Fruit fly (Drosophila melanogaster): ENCODE results near the gene CG42371.

The CG42371 gene

dm6 chr2L:2217067-2217684, at the start of gene CG42371, which contains the start of the genes CG15386 and mio:
CG42371 (minus strand) TSS chr2L:2217246.
CG15386 (minus strand) TSS chr2L:2217246.
mio (plus strand) TSS chr2L:2217290.
- peak; percentile 18 for TF ChIP-seq Snoo (tag; optimal IDR thresholded peaks at IDR 0.05)
- TF ChIP-seq CG4496 (GFP tag; IDR thresholded peaks at IDR 0.05) = peak; percentile 53; the same call in 2 of the 3 replicates
- TF ChIP-seq CG15710 (tag; optimal IDR thresholded peaks at IDR 0.05) = peak; percentile 12
- no peak for TF ChIP-seq CG10348 (GFP tag; IDR thresholded peaks at IDR 0.05)
- no peak for TF ChIP-seq CG13204 (GFP tag; optimal IDR thresholded peaks at IDR 0.05)
- TF ChIP-seq CG14655 (GFP tag; optimal IDR thresholded peaks at IDR 0.05) = no peak
- TF ChIP-seq CG17806 (tag; optimal IDR thresholded peaks at IDR 0.05) = no peak
- TF ChIP-seq EcR (GFP tag; optimal IDR thresholded peaks at IDR 0.05) = peak; percentile 14
- TF ChIP-seq Pif1A (GFP tag; optimal IDR thresholded peaks at IDR 0.05) = no peak
- TF ChIP-seq Pif1B (GFP tag; optimal IDR thresholded peaks at IDR 0.05) = no peak
- TF ChIP-seq CG8159 (tag; optimal IDR thresholded peaks at IDR 0.05) = no peak
- TF ChIP-seq gl (tag; optimal IDR thresholded peaks at IDR 0.05) = peak; percentile 29
- TF ChIP-seq CG12605 (GFP tag; IDR thresholded peaks at IDR 0.05) = 0 out of 2 replicates have a peak, but pooled peaks have one; percentile 24

- TF ChIP-seq CG4496 (GFP tag; IDR thresholded peaks at IDR 0.05) = no peak
- TF ChIP-seq fd96Ca (GFP tag; IDR thresholded peaks at IDR 0.05) = no peak
- TF ChIP-seq Pif1A (GFP tag; optimal IDR thresholded peaks at IDR 0.05) = no peak
- no peak for TF ChIP-seq CG17806 (tag; optimal IDR thresholded peaks at IDR 0.05)
- TF ChIP-seq CG32121 (GFP tag; IDR thresholded peaks at IDR 0.05) = no peak
- TF ChIP-seq rn (GFP tag; IDR thresholded peaks at IDR 0.05) = no peak
- no peak for TF ChIP-seq Snoo (tag; optimal IDR thresholded peaks at IDR 0.05)
- TF ChIP-seq CG8301 (tag; optimal IDR thresholded peaks at IDR 0.05) = no peak
- no peak for TF ChIP-seq CG34367 (tag; optimal IDR thresholded peaks at IDR 0.05)
- TF ChIP-seq CG13204 (GFP tag; optimal IDR thresholded peaks at IDR 0.05) = no peak
Observed at dm6 chr2L:2265221-2265620, 48.2 kb upstream of the CG42371 start, which contains the start of gene CG34049. CG34049 (minus strand) TSS chr2L:2265321.

dm6 chr2L:2263142-2263541, 46.1 kb upstream of the CG42371 start, which contains the start of gene CG4270:
CG4270 (plus strand) TSS chr2L:2263442.
- TF ChIP-seq CG17806 (tag; optimal IDR thresholded peaks at IDR 0.05) (no peak), rn (GFP tag; IDR thresholded peaks at IDR 0.05) (no peak), Snoo (tag; optimal IDR thresholded peaks at IDR 0.05) (no peak), EcR (GFP tag; optimal IDR thresholded peaks at IDR 0.05) (no peak), CG13204 (GFP tag; optimal IDR thresholded peaks at IDR 0.05) (no peak), CG4496 (GFP tag; IDR thresholded peaks at IDR 0.05) (no peak), CG12605 (GFP tag; IDR thresholded peaks at IDR 0.05) (no peak), fd96Ca (GFP tag; IDR thresholded peaks at IDR 0.05) (no peak), Pif1A (GFP tag; optimal IDR thresholded peaks at IDR 0.05) (no peak), gl (tag; optimal IDR thresholded peaks at IDR 0.05) (no peak), CG14655 (GFP tag; optimal IDR thresholded peaks at IDR 0.05) (no peak)

dm6 chr2L:2254950-2255349, 37.9 kb upstream of the CG42371 start, which contains the start of gene Send1:
Send1 (minus strand) TSS chr2L:2255050.
- TF ChIP-seq Snoo (tag; optimal IDR thresholded peaks at IDR 0.05) (no peak), CG12605 (GFP tag; IDR thresholded peaks at IDR 0.05) (no peak), CG34367 (tag; optimal IDR thresholded peaks at IDR 0.05) (no peak), CG17806 (tag; optimal IDR thresholded peaks at IDR 0.05) (no peak), EcR (GFP tag; optimal IDR thresholded peaks at IDR 0.05) (no peak), Pif1A (GFP tag; optimal IDR thresholded peaks at IDR 0.05) (no peak), D1 (tag; optimal IDR thresholded peaks at IDR 0.05) (no peak), rn (GFP tag; IDR thresholded peaks at IDR 0.05) (no peak), CG10348 (GFP tag; IDR thresholded peaks at IDR 0.05) (no peak), CG8301 (tag; optimal IDR thresholded peaks at IDR 0.05) (no peak), CG4496 (GFP tag; IDR thresholded peaks at IDR 0.05) (no peak), gl (tag; optimal IDR thresholded peaks at IDR 0.05) (no peak), fd96Ca (GFP tag; IDR thresholded peaks at IDR 0.05) (no peak), Ets98B (GFP tag; IDR thresholded peaks at IDR 0.05) (no peak), CG15710 (tag; optimal IDR thresholded peaks at IDR 0.05) (no peak), CG9948 (tag; optimal IDR thresholded peaks at IDR 0.05) (no peak), CG13204 (GFP tag; optimal IDR thresholded peaks at IDR 0.05) (no peak), Pif1B (GFP tag; optimal IDR thresholded peaks at IDR 0.05) (no peak), CG14655 (GFP tag; optimal IDR thresholded peaks at IDR 0.05) (no peak), CG32121 (GFP tag; IDR thresholded peaks at IDR 0.05) (no peak)

dm6 chr2L:2252745-2253144, 35.7 kb upstream of the CG42371 start, which contains the start of gene CG17234:
CG17234 (plus strand) TSS chr2L:2253045.
- no peak for TF ChIP-seq CG10348 (GFP tag; IDR thresholded peaks at IDR 0.05)
- no peak for TF ChIP-seq CG4496 (GFP tag; IDR thresholded peaks at IDR 0.05)
- TF ChIP-seq Ets98B (GFP tag; IDR thresholded peaks at IDR 0.05) = no peak
- no peak for TF ChIP-seq CG12605 (GFP tag; IDR thresholded peaks at IDR 0.05)
- TF ChIP-seq EcR (GFP tag; optimal IDR thresholded peaks at IDR 0.05) = no peak
- no peak for TF ChIP-seq CG15710 (tag; optimal IDR thresholded peaks at IDR 0.05)
- no peak for TF ChIP-seq gl (tag; optimal IDR thresholded peaks at IDR 0.05)
- no peak for TF ChIP-seq Pif1B (GFP tag; optimal IDR thresholded peaks at IDR 0.05)
- no peak for TF ChIP-seq CG34367 (tag; optimal IDR thresholded peaks at IDR 0.05)
- no peak for TF ChIP-seq CG32121 (GFP tag; IDR thresholded peaks at IDR 0.05)
- TF ChIP-seq CG13204 (GFP tag; optimal IDR thresholded peaks at IDR 0.05) = no peak
- no peak for TF ChIP-seq Pif1A (GFP tag; optimal IDR thresholded peaks at IDR 0.05)
- no peak for TF ChIP-seq fd96Ca (GFP tag; IDR thresholded peaks at IDR 0.05)
- TF ChIP-seq CG9948 (tag; optimal IDR thresholded peaks at IDR 0.05) = no peak

dm6 chr2L:2252241-2252640, 35.2 kb upstream of the CG42371 start, which contains the start of gene CG17239:
CG17239 (minus strand) TSS chr2L:2252341.
- TF ChIP-seq EcR (GFP tag; optimal IDR thresholded peaks at IDR 0.05) = no peak
- no peak for TF ChIP-seq fd96Ca (GFP tag; IDR thresholded peaks at IDR 0.05)
- no peak for TF ChIP-seq CG17806 (tag; optimal IDR thresholded peaks at IDR 0.05)
- TF ChIP-seq CG15710 (tag; optimal IDR thresholded peaks at IDR 0.05) = no peak
- no peak for TF ChIP-seq CG9948 (tag; optimal IDR thresholded peaks at IDR 0.05)
- TF ChIP-seq CG10348 (GFP tag; IDR thresholded peaks at IDR 0.05) = no peak
- TF ChIP-seq Pif1B (GFP tag; optimal IDR thresholded peaks at IDR 0.05) = no peak
- TF ChIP-seq CG32121 (GFP tag; IDR thresholded peaks at IDR 0.05) = no peak
- TF ChIP-seq Ets98B (GFP tag; IDR thresholded peaks at IDR 0.05) = no peak
- no peak for TF ChIP-seq CG13204 (GFP tag; optimal IDR thresholded peaks at IDR 0.05)
- no peak for TF ChIP-seq CG4496 (GFP tag; IDR thresholded peaks at IDR 0.05)
